Worm (Caenorhabditis elegans): ENCODE results near the gene T20B3.1.

DNA sequence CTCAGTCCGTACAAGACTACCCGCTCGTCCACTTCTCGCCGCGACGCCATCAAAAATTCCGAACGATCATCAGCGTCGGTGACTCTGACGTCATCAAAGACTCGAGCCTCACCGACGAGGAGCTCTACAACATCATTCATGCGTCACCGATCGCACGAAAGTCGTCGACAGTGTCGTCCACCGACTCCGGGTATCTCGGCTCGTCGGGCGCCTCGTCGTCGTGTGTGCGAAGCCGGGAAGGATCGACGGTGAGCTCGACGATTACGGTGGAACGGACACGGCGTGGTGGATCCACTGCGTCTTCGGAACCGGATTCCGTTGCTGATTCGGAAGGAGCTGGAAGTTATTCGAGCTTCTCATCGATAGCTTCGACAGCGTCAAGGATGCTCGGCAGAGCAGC is 30.6 kb upstream of the T20B3.1 start:
- no peak for TF ChIP-seq dpl-1 (GFP tag; optimal IDR thresholded peaks at IDR 0.05)
- no peak for TF ChIP-seq mes-4 (tag; optimal IDR thresholded peaks at IDR 0.05)
- no peak for TF ChIP-seq snpc-3.4 (tag; optimal IDR thresholded peaks at IDR 0.05)
- TF ChIP-seq ztf-6 (GFP tag; IDR thresholded peaks at IDR 0.05): no peak
- TF ChIP-seq unc-62 (GFP tag; optimal IDR thresholded peaks at IDR 0.05): no peak
- no peak for TF ChIP-seq sptf-2 (GFP tag; optimal IDR thresholded peaks at IDR 0.05)
- no peak for TF ChIP-seq snpc-4 (GFP tag; optimal IDR thresholded peaks at IDR 0.05)
- no peak for TF ChIP-seq snpc-4 (tag; optimal IDR thresholded peaks at IDR 0.05)
- TF ChIP-seq ZK185.1 (tag; optimal IDR thresholded peaks at IDR 0.05; ENCODE audit: poor library complexity, severe bottlenecking): no peak
- TF ChIP-seq sea-2 (GFP tag; IDR thresholded peaks at IDR 0.05): no peak
- no peak for TF ChIP-seq pha-4 (tag; optimal IDR thresholded peaks at IDR 0.05)

Measured in whole organism, young adult.